Worm (Caenorhabditis elegans) whole organism, L1 larva: ENCODE data around the gene srg-13.

Experiments
- elt-3 ChIP-seq, 6 experiments: fragments of 150-350 bp in 1 of 6; sonication (generic microtip); optimal IDR thresholded peaks; 2 replicates each; lab custom pipeline; 2017 to 2018; ENCODE audit warnings: missing biosample characterization in 6 of 6, missing genetic modification characterization in 6 of 6, inconsistent platforms in 1 of 6
- isw-1 ChIP-seq: fragments of 200-800 bp; sonication (Bioruptor generic); IDR thresholded peaks from 2 replicates; pipeline ENCODE4 v1.3.6; 2022; ENCODE audit warnings: missing genetic modification characterization, missing compliant biosample characterization
- lin-14 ChIP-seq: fragments of 200-800 bp; sonication (Bioruptor generic); optimal IDR thresholded peaks from 2 replicates; lab custom pipeline; 2018; ENCODE audit warnings: mild to moderate bottlenecking, missing genetic modification characterization, moderate library complexity, missing compliant biosample characterization
- mdl-1 ChIP-seq, 2 experiments: fragments of 150-350 bp; optimal IDR thresholded peaks; 2 replicates each; lab custom pipeline; 2014 to 2017; ENCODE audit warnings: missing biosample characterization in 2 of 2, missing genetic modification characterization in 2 of 2, inconsistent platforms in 1 of 2
- nhr-11 ChIP-seq: fragments of 150-350 bp; optimal IDR thresholded peaks from 2 replicates; lab custom pipeline; 2014; ENCODE audit warnings: missing biosample characterization, missing genetic modification characterization
- nhr-28 ChIP-seq: fragments of 150-350 bp; optimal IDR thresholded peaks from 2 replicates; lab custom pipeline; 2014; ENCODE audit warnings: missing biosample characterization, missing genetic modification characterization
- nhr-71 ChIP-seq: sonication (generic microtip); optimal IDR thresholded peaks from 2 replicates; lab custom pipeline; 2016; ENCODE audit warnings: mild to moderate bottlenecking, missing genetic modification characterization, moderate library complexity, missing compliant biosample characterization
- unc-86 ChIP-seq: sonication (generic microtip); optimal IDR thresholded peaks from 2 replicates; lab custom pipeline; 2016; ENCODE audit warnings: missing genetic modification characterization, missing compliant biosample characterization

srg-13 gene

DNA sequence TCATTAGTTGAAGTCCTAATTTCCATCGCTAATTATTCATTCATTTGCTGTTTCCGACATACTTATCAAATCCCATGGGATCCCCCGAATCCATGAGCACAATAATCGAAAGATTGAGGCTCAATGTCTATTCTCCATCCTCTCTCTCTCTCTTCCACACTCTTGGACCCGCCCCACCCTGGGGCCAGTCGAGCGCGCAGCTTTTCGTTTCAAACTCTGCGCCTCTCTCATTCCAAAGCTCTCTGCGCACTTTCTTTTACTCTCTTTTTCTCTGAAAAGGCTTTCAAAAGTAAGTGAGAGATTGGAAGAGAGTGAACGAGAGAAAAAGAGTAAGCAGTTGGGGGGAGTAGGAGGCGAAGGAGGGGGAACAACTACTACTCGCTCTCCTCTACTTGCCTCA is 49.7 kb downstream of the srg-13 start, which contains the start of gene acy-1 (continued):
- TF ChIP-seq elt-3 (tag; optimal IDR thresholded peaks at IDR 0.05; lab: Kevin White, UChicago) (no peak), nhr-11 (tag; lab: Kevin White, UChicago) (no peak), isw-1 (GFP tag; lab: Robert Waterston, UW) (peak; percentile 64), unc-86 (tag; lab: Kevin White, UChicago) (peak; percentile 80), mdl-1 (tag; optimal IDR thresholded peaks at IDR 0.05; lab: Kevin White, UChicago) (peak in 1 of 2 experiments; percentile 2), lin-14 (peak; percentile 97), nhr-71 (tag; lab: Kevin White, UChicago) (peak; percentile 91), nhr-28 (tag; lab: Kevin White, UChicago) (no peak)
